Worm (Caenorhabditis elegans) whole organism, midembryonic: ENCODE results near the gene ptp-2.

Experiments used
- T22C8.4 ChIP-seq: fragments of 200-800 bp; sonication (Bioruptor generic); IDR thresholded peaks from 2 replicates; pipeline ENCODE4 v1.3.6; 2022; ENCODE audit warnings: missing genetic modification characterization, missing compliant biosample characterization
- cog-1 ChIP-seq: sonication (generic microtip); optimal IDR thresholded peaks from 2 replicates; lab custom pipeline; 2016; ENCODE audit warnings: missing genetic modification characterization, missing compliant biosample characterization
- flt-1 ChIP-seq: fragments of 200-800 bp; sonication (Bioruptor generic); IDR thresholded peaks from 2 replicates; pipeline ENCODE4 v1.3.6; 2022; ENCODE audit warnings: missing genetic modification characterization, missing compliant biosample characterization
- klf-2 ChIP-seq: fragments of 200-800 bp; sonication (Bioruptor generic); conservative IDR thresholded peaks from 2 replicates; pipeline ENCODE4 v1.3.6; 2022; ENCODE audit warnings: missing genetic modification reagents, missing genetic modification characterization, missing compliant biosample characterization
- med-1 ChIP-seq: sonication (generic microtip); optimal IDR thresholded peaks from 2 replicates; lab custom pipeline; 2017; ENCODE audit warnings: missing genetic modification characterization, mild to moderate bottlenecking, missing compliant biosample characterization, antibody characterized with exemption, missing genetic modification reagents; ENCODE audit not compliant: insufficient read depth
- ref-1 ChIP-seq: fragments of 200-800 bp; sonication (Bioruptor generic); conservative IDR thresholded peaks from 2 replicates; pipeline ENCODE4 v1.3.6; 2022; ENCODE audit warnings: missing genetic modification reagents, missing genetic modification characterization, missing compliant biosample characterization
- tab-1 ChIP-seq: fragments of 200-800 bp; sonication (Bioruptor generic); IDR thresholded peaks from 2 replicates; pipeline ENCODE4 v1.3.6; 2022; ENCODE audit warnings: missing genetic modification characterization, missing compliant biosample characterization
- ztf-23 ChIP-seq: fragments of 200-800 bp; sonication (Bioruptor generic); IDR thresholded peaks from 2 replicates; pipeline ENCODE4 v1.3.6; 2022; ENCODE audit warnings: missing genetic modification reagents, missing genetic modification characterization, missing compliant biosample characterization

ce11 chrII:5930095-5930653, 11.7 kb downstream of the ptp-2 start:
- TF ChIP-seq cog-1 (tag; lab: Kevin White, UChicago) (no peak), ref-1 (GFP tag; lab: Robert Waterston, UW) (no peak), tab-1 (GFP tag; lab: Robert Waterston, UW) (no peak), T22C8.4 (no peak), med-1 (GFP tag; lab: Kevin White, UChicago) (no peak), ztf-23 (no peak), flt-1 (GFP tag; lab: Robert Waterston, UW) (no peak), klf-2 (GFP tag; lab: Robert Waterston, UW) (no peak)
